Worm (Caenorhabditis elegans) whole organism, L4 larva: ENCODE data around the gene C26B2.7.

Source experiments
- jun-1 ChIP-seq: fragments of 150-350 bp; optimal IDR thresholded peaks from 2 replicates; lab custom pipeline; 2014; ENCODE audit warnings: missing biosample characterization, missing genetic modification reagents, missing genetic modification characterization
- zfp-2 ChIP-seq: sonication (generic microtip); optimal IDR thresholded peaks from 2 replicates; lab custom pipeline; 2016; ENCODE audit warnings: mild to moderate bottlenecking, missing genetic modification characterization, missing compliant biosample characterization

DNA sequence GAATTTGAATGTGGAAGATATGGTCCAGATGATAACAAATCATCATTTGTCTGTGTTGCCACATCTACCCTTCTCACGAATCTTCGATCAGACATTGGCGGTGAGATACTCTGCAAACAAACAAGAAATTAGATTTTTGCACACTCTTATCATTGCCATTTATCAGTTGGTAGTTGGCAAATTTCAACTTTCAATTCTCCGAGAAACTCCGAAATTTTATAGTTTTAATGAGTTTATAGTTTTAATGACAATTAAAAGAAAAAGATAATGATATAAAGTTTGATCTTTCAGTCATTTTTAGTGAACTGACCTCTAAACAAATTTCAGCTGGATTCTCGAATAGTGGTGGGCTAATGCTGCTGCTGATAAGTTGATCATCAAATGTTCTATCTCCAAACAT, 7.8 kb downstream of the C26B2.7 start:
- TF ChIP-seq zfp-2 (tag; lab: Kevin White, UChicago) = no peak
- no peak for TF ChIP-seq jun-1 (tag; lab: Kevin White, UChicago)
